Worm (Caenorhabditis elegans): Measurements from ENCODE around the gene srh-274.
"Not testable (repeated sequence)": the region's sequence is repeated elsewhere in the genome, so short reads cannot be mapped to it uniquely, and the experiment has no call there.

srh-274 gene

ce11 chrII:968106-968505 is 14.8 kb upstream of the srh-274 start, which contains the start of gene C32B5.6:
TSS of gene C32B5.6 (plus strand) at chrII:968406.
- not testable (repeated sequence) for TF ChIP-seq R02D3.7, unc-39, dmd-4 (tag; optimal IDR thresholded peaks at IDR 0.05)

ce11 chrII:972850-973249 is 10.1 kb upstream of the srh-274 start, which contains the start of gene C32B5.15:
TSS of gene C32B5.15 (minus strand) at chrII:972950.
- TF ChIP-seq nhr-21 (tag; optimal IDR thresholded peaks at IDR 0.05) (no peak), lin-13 (GFP tag; optimal IDR thresholded peaks at IDR 0.05) (no peak), ama-1 (optimal IDR thresholded peaks at IDR 0.05) (no peak), zag-1 (tag; optimal IDR thresholded peaks at IDR 0.05) (no peak), unc-39 (tag; optimal IDR thresholded peaks at IDR 0.05) (no peak), nhr-129 (tag; optimal IDR thresholded peaks at IDR 0.05) (no peak), Y55F3AM.14 (GFP tag; optimal IDR thresholded peaks at IDR 0.05) (no peak), R02D3.7 (tag; optimal IDR thresholded peaks at IDR 0.05) (no peak), nhr-77 (tag; optimal IDR thresholded peaks at IDR 0.05) (no peak), ceh-82 (tag; optimal IDR thresholded peaks at IDR 0.05) (no peak), blmp-1 (tag; optimal IDR thresholded peaks at IDR 0.05; ENCODE audit: insufficient read depth) (no peak), crh-2 (tag; optimal IDR thresholded peaks at IDR 0.05) (no peak), elt-3 (tag; optimal IDR thresholded peaks at IDR 0.05) (no peak), mbf-1 (tag; optimal IDR thresholded peaks at IDR 0.05) (no peak), lin-11 (tag; optimal IDR thresholded peaks at IDR 0.05) (no peak), C34F6.9 (tag; optimal IDR thresholded peaks at IDR 0.05) (no peak), mdl-1 (tag; optimal IDR thresholded peaks at IDR 0.05) (no peak), skn-1 (tag; optimal IDR thresholded peaks at IDR 0.05) (no peak), ceh-16 (tag; optimal IDR thresholded peaks at IDR 0.05) (no peak)

- TF ChIP-seq Y55F3AM.14 (GFP tag; optimal IDR thresholded peaks at IDR 0.05) = no peak
- no peak for TF ChIP-seq lin-39 (tag; optimal IDR thresholded peaks at IDR 0.05)
Observed at ce11 chrII:973999-974398, 8.9 kb upstream of the srh-274 start, which contains the start of gene fbxc-14. TSS of gene fbxc-14 (plus strand) at chrII:974299.

- TF ChIP-seq ceh-82 (tag; optimal IDR thresholded peaks at IDR 0.05) (no peak), lin-39 (tag; optimal IDR thresholded peaks at IDR 0.05) (no peak), unc-62 (GFP tag; optimal IDR thresholded peaks at IDR 0.05) (no peak), lin-13 (GFP tag; optimal IDR thresholded peaks at IDR 0.05) (no peak), nhr-77 (tag; optimal IDR thresholded peaks at IDR 0.05) (no peak), sma-9 (GFP tag; optimal IDR thresholded peaks at IDR 0.05) (no peak), sma-9 (tag; optimal IDR thresholded peaks at IDR 0.05) (no peak), skn-1 (tag; optimal IDR thresholded peaks at IDR 0.05) (no peak), ZK546.5 (tag; optimal IDR thresholded peaks at IDR 0.05) (no peak), nhr-25 (tag; optimal IDR thresholded peaks at IDR 0.05) (no peak), mbf-1 (tag; optimal IDR thresholded peaks at IDR 0.05) (no peak), snpc-4 (tag; optimal IDR thresholded peaks at IDR 0.05) (no peak), lin-11 (tag; optimal IDR thresholded peaks at IDR 0.05) (no peak), nhr-21 (tag; optimal IDR thresholded peaks at IDR 0.05) (no peak), nhr-237 (tag; optimal IDR thresholded peaks at IDR 0.05) (no peak)
Observed at ce11 chrII:979135-979534, 3.8 kb upstream of the srh-274 start, which contains the start of the genes fbxc-17 and fbxc-15. TSS of gene fbxc-17 (minus strand) at chrII:979235. TSS of gene fbxc-15 (plus strand) at chrII:979423.

ce11 chrII:985703-986102 is 2.8 kb downstream of the srh-274 start, which contains the start of gene fbxc-40:
TSS of gene fbxc-40 (plus strand) at chrII:986003.
- TF ChIP-seq nhr-6 (tag; optimal IDR thresholded peaks at IDR 0.05); unc-62 (GFP tag; optimal IDR thresholded peaks at IDR 0.05); C34F6.9 (tag; optimal IDR thresholded peaks at IDR 0.05): not testable (repeated sequence)

- TF ChIP-seq nhr-21 (tag; optimal IDR thresholded peaks at IDR 0.05) = no peak
- TF ChIP-seq elt-1 (tag; optimal IDR thresholded peaks at IDR 0.05) = no peak
- no peak for TF ChIP-seq Y55F3AM.14 (GFP tag; optimal IDR thresholded peaks at IDR 0.05)
- no peak for TF ChIP-seq mdl-1 (tag; optimal IDR thresholded peaks at IDR 0.05)
- TF ChIP-seq C34F6.9 (tag; optimal IDR thresholded peaks at IDR 0.05) = no peak
- TF ChIP-seq nhr-12 (tag; optimal IDR thresholded peaks at IDR 0.05) = no peak
- TF ChIP-seq dmd-4 (tag; optimal IDR thresholded peaks at IDR 0.05) = no peak
- TF ChIP-seq alr-1 (tag; optimal IDR thresholded peaks at IDR 0.05) = no peak
- TF ChIP-seq unc-62 (GFP tag; optimal IDR thresholded peaks at IDR 0.05) = no peak
- no peak for TF ChIP-seq nhr-23 (tag; optimal IDR thresholded peaks at IDR 0.05)
- no peak for TF ChIP-seq nhr-129 (tag; optimal IDR thresholded peaks at IDR 0.05)
- TF ChIP-seq ztf-11 (tag; optimal IDR thresholded peaks at IDR 0.05) = no peak
- no peak for TF ChIP-seq fos-1 (tag; optimal IDR thresholded peaks at IDR 0.05)
- TF ChIP-seq F13H6.1 (tag; optimal IDR thresholded peaks at IDR 0.05) = no peak
Observed at ce11 chrII:988437-988836, 5.5 kb downstream of the srh-274 start, which contains the start of gene fbxc-39. TSS of gene fbxc-39 (plus strand) at chrII:988737.
